Worm (Caenorhabditis elegans) whole organism, L4 larva: ENCODE results near the gene C24B9.3.

ENCODE experiments used
- F26F4.8 ChIP-seq: fragments of 200-800 bp; sonication (Bioruptor generic); conservative IDR thresholded peaks from 2 replicates; pipeline ENCODE4 v1.3.6; 2022; ENCODE audit warnings: missing genetic modification characterization, missing compliant biosample characterization
- F44E2.7 ChIP-seq: fragments of 200-800 bp; sonication (Bioruptor generic); IDR thresholded peaks from 2 replicates; pipeline ENCODE4 v2.1.2; 2022; ENCODE audit warnings: missing genetic modification characterization, missing compliant biosample characterization
- F49E8.2 ChIP-seq: sonication (generic microtip); optimal IDR thresholded peaks from 2 replicates; lab custom pipeline; 2016; ENCODE audit warnings: missing compliant biosample characterization, mild to moderate bottlenecking, missing genetic modification characterization, borderline replicate concordance
- R02D3.7 ChIP-seq: fragments of 150-350 bp; sonication (generic microtip); optimal IDR thresholded peaks from 3 replicates; lab custom pipeline; 2014; ENCODE audit warnings: missing biosample characterization, missing genetic modification characterization
- Y105C5A.15 ChIP-seq: fragments of 200-800 bp; sonication (Bioruptor generic); IDR thresholded peaks from 2 replicates; pipeline ENCODE4 v1.3.6; 2022; ENCODE audit warnings: missing genetic modification characterization, missing compliant biosample characterization
- Y48G9A.11 ChIP-seq: fragments of 200-800 bp; sonication (Bioruptor generic); IDR thresholded peaks from 2 replicates; pipeline ENCODE4 v1.3.6; 2022; ENCODE audit warnings: missing genetic modification reagents, missing genetic modification characterization, missing compliant biosample characterization
- ZK337.2 ChIP-seq: fragments of 200-800 bp; sonication (Bioruptor generic); IDR thresholded peaks from 2 replicates; pipeline ENCODE4 v1.3.6; 2022; ENCODE audit warnings: missing genetic modification reagents, missing genetic modification characterization, missing compliant biosample characterization
- aha-1 ChIP-seq: fragments of 150-350 bp; peaks from one replicate; lab custom pipeline; 2014; ENCODE audit warnings: missing biosample characterization, missing genetic modification characterization
- ceh-20 ChIP-seq: fragments of 200-800 bp; sonication (Bioruptor generic); IDR thresholded peaks from 2 replicates; pipeline ENCODE4 v1.3.6; 2022; ENCODE audit warnings: missing genetic modification reagents, missing genetic modification characterization, missing compliant biosample characterization
- ceh-82 ChIP-seq: sonication (generic microtip); optimal IDR thresholded peaks from 2 replicates; lab custom pipeline; 2017; ENCODE audit warnings: missing biosample characterization, missing genetic modification characterization
- daf-12 ChIP-seq: fragments of 150-350 bp; optimal IDR thresholded peaks from 2 replicates; lab custom pipeline; 2014; ENCODE audit warnings: missing biosample characterization, missing genetic modification reagents, missing genetic modification characterization
- daf-16 ChIP-seq, 3 experiments: sonication (generic microtip); optimal IDR thresholded peaks; 2 replicates each; lab custom pipeline; 2016 to 2017; ENCODE audit warnings: missing genetic modification characterization in 3 of 3, missing genetic modification reagents in 3 of 3, mild to moderate bottlenecking in 2 of 3, missing compliant biosample characterization in 2 of 3, missing biosample characterization in 1 of 3, moderate library complexity in 1 of 3
- daf-19 ChIP-seq: fragments of 200-800 bp; sonication (Bioruptor generic); conservative IDR thresholded peaks from 2 replicates; pipeline ENCODE4 v1.3.6; 2022; ENCODE audit warnings: missing genetic modification characterization, missing compliant biosample characterization
- dmd-6 ChIP-seq: fragments of 200-800 bp; sonication (Bioruptor generic); IDR thresholded peaks from 2 replicates; pipeline ENCODE4 v1.3.6; 2022; ENCODE audit warnings: missing genetic modification reagents, missing genetic modification characterization, missing compliant biosample characterization
- dmd-8 ChIP-seq: fragments of 200-800 bp; sonication (Bioruptor generic); IDR thresholded peaks from 2 replicates; pipeline ENCODE4 v1.3.6; 2022; ENCODE audit warnings: missing genetic modification characterization, missing compliant biosample characterization
- dpl-1 ChIP-seq: fragments of 150-350 bp; optimal IDR thresholded peaks from 2 replicates; lab custom pipeline; 2014; ENCODE audit warnings: missing biosample characterization, missing genetic modification reagents, missing genetic modification characterization
- duxl-1 ChIP-seq: sonication (generic microtip); optimal IDR thresholded peaks from 2 replicates; lab custom pipeline; 2016; ENCODE audit warnings: mild to moderate bottlenecking, missing genetic modification characterization, moderate library complexity, missing compliant biosample characterization; ENCODE audit not compliant: poor library complexity
- dve-1 ChIP-seq: sonication (generic microtip); optimal IDR thresholded peaks from 2 replicates; lab custom pipeline; 2017; ENCODE audit warnings: antibody characterized with exemption, mild to moderate bottlenecking, missing genetic modification characterization, missing compliant biosample characterization; ENCODE audit not compliant: insufficient read depth
- hlh-11 ChIP-seq: fragments of 200-800 bp; sonication (Bioruptor generic); optimal IDR thresholded peaks from 2 replicates; lab custom pipeline; 2018; ENCODE audit warnings: mild to moderate bottlenecking, missing genetic modification characterization, missing compliant biosample characterization
- hlh-30 ChIP-seq: sonication (generic microtip); optimal IDR thresholded peaks from 2 replicates; lab custom pipeline; 2017; ENCODE audit warnings: antibody characterized with exemption, mild to moderate bottlenecking, missing genetic modification characterization, missing compliant biosample characterization; ENCODE audit not compliant: insufficient read depth
- hmg-1.1 ChIP-seq: fragments of 200-800 bp; sonication (Bioruptor generic); IDR thresholded peaks from 2 replicates; pipeline ENCODE4 v1.3.6; 2022; ENCODE audit warnings: missing genetic modification reagents, missing genetic modification characterization, missing compliant biosample characterization
- lin-13 ChIP-seq: fragments of 150-350 bp; optimal IDR thresholded peaks from 2 replicates; lab custom pipeline; 2014; ENCODE audit warnings: missing biosample characterization, missing genetic modification reagents, missing genetic modification characterization
- madf-5 ChIP-seq, 2 experiments: fragments of 200-800 bp; sonication (Bioruptor generic); IDR thresholded peaks; 2 replicates each; pipeline ENCODE4 v1.3.6; 2022; ENCODE audit warnings: missing compliant biosample characterization in 2 of 2, missing genetic modification characterization in 2 of 2
- madf-9 ChIP-seq: fragments of 200-800 bp; sonication (Bioruptor generic); conservative IDR thresholded peaks from 2 replicates; pipeline ENCODE4 v1.3.6; 2022; ENCODE audit warnings: missing genetic modification reagents, missing genetic modification characterization, missing compliant biosample characterization
- mes-2 ChIP-seq: sonication (generic microtip); optimal IDR thresholded peaks from 2 replicates; lab custom pipeline; 2016; ENCODE audit warnings: missing genotype, mild to moderate bottlenecking, missing genetic modification characterization, missing compliant biosample characterization; ENCODE audit not compliant: poor library complexity, severe bottlenecking
- mxl-2 ChIP-seq: fragments of 200-800 bp; sonication (Bioruptor generic); conservative IDR thresholded peaks from 2 replicates; pipeline ENCODE4 v1.3.6; 2022; ENCODE audit warnings: missing genetic modification reagents, missing genetic modification characterization, missing compliant biosample characterization
- mxl-3 ChIP-seq: fragments of 200-800 bp; sonication (Bioruptor generic); optimal IDR thresholded peaks from 2 replicates; lab custom pipeline; 2018; ENCODE audit warnings: mild to moderate bottlenecking, missing genetic modification characterization, missing compliant biosample characterization
- nhr-10 ChIP-seq: fragments of 150-350 bp; optimal IDR thresholded peaks from 2 replicates; lab custom pipeline; 2014; ENCODE audit warnings: missing biosample characterization, missing genetic modification characterization
- nhr-111 ChIP-seq: fragments of 200-800 bp; sonication (Bioruptor generic); optimal IDR thresholded peaks from 2 replicates; lab custom pipeline; 2018; ENCODE audit warnings: mild to moderate bottlenecking, missing genetic modification characterization, missing compliant biosample characterization
- nhr-237 ChIP-seq: sonication (generic microtip); optimal IDR thresholded peaks from 2 replicates; lab custom pipeline; 2017; ENCODE audit warnings: missing biosample characterization, missing genetic modification characterization
- nhr-42 ChIP-seq: fragments of 200-800 bp; sonication (Bioruptor generic); IDR thresholded peaks from 2 replicates; pipeline ENCODE4 v1.3.6; 2022; ENCODE audit warnings: missing genetic modification characterization, missing compliant biosample characterization
- nhr-6 ChIP-seq: fragments of 150-350 bp; optimal IDR thresholded peaks from 2 replicates; lab custom pipeline; 2014; ENCODE audit warnings: missing biosample characterization, missing genetic modification characterization
- nhr-77 ChIP-seq: fragments of 150-350 bp; optimal IDR thresholded peaks from 2 replicates; lab custom pipeline; 2014; ENCODE audit warnings: missing biosample characterization, missing genetic modification characterization
- pqm-1 ChIP-seq: sonication (generic microtip); optimal IDR thresholded peaks from 2 replicates; lab custom pipeline; 2017; ENCODE audit warnings: missing biosample characterization, missing genetic modification characterization
- skn-1 ChIP-seq: fragments of 150-350 bp; optimal IDR thresholded peaks from 2 replicates; lab custom pipeline; 2014; ENCODE audit warnings: missing biosample characterization, missing genetic modification characterization
- tra-1 ChIP-seq: fragments of 200-800 bp; sonication (Bioruptor generic); IDR thresholded peaks from 2 replicates; pipeline ENCODE4 v1.3.6; 2022; ENCODE audit warnings: missing genetic modification reagents, missing genetic modification characterization, missing compliant biosample characterization
- zag-1 ChIP-seq: fragments of 150-350 bp; optimal IDR thresholded peaks from 2 replicates; lab custom pipeline; 2014; ENCODE audit warnings: missing biosample characterization, missing genetic modification characterization
- zfp-2 ChIP-seq: sonication (generic microtip); optimal IDR thresholded peaks from 2 replicates; lab custom pipeline; 2016; ENCODE audit warnings: mild to moderate bottlenecking, missing genetic modification characterization, missing compliant biosample characterization
- zfp-3 ChIP-seq: fragments of 200-800 bp; sonication (Bioruptor generic); conservative IDR thresholded peaks from 2 replicates; pipeline ENCODE4 v1.3.6; 2022; ENCODE audit warnings: missing genetic modification reagents, missing genetic modification characterization, missing compliant biosample characterization
- ztf-11 ChIP-seq: fragments of 150-350 bp; optimal IDR thresholded peaks from 2 replicates; lab custom pipeline; 2014; ENCODE audit warnings: missing biosample characterization, missing genetic modification characterization
- ztf-7 ChIP-seq: fragments of 150-350 bp; optimal IDR thresholded peaks from 2 replicates; lab custom pipeline; 2014; ENCODE audit warnings: missing biosample characterization, missing genetic modification characterization

C24B9.3 gene

DNA sequence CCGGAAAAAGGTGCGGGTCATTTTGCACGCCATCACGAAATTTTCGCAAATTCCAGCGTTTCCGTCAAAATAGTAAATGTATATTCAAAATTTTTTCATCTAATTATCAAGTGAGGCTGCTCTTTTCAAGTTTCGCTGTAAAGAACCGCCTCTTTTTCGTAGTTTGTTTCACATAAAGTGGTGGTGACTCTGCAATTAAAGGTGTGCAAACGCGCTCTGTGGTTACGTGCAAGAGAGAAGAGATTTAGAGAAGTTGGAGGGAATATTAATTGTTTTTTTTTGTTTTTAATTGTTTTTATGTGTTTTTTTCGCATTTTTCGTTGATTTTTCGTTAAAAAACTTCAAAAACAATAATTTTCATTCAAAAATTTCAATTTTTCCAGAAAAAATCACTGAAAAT is 38.8 kb downstream of the C24B9.3 start, which contains the start of gene W02G9.3 (continued):
- TF ChIP-seq Y48G9A.11 (0 out of 2 replicates have a peak, but pooled peaks have one; percentile 31), mes-2 (tag; lab: Kevin White, UChicago) (peak; percentile 90), ztf-7 (tag; lab: Kevin White, UChicago) (no peak), F49E8.2 (tag; lab: Kevin White, UChicago) (peak; percentile 24), lin-13 (GFP tag; lab: Kevin White, UChicago) (peak; percentile 86), nhr-6 (tag; lab: Kevin White, UChicago) (peak; percentile 22), nhr-77 (peak; percentile 92), daf-16 (GFP tag; optimal IDR thresholded peaks at IDR 0.05; lab: Kevin White, UChicago) (no peak), daf-16 (tag; optimal IDR thresholded peaks at IDR 0.05; lab: Kevin White, UChicago) (peak; percentile 56), aha-1 (tag; lab: Kevin White, UChicago) (no peak), hmg-1.1 (GFP tag; lab: Robert Waterston, UW) (peak; percentile 36; the same call in 1 of the 2 replicates), hlh-11 (tag; lab: Kevin White, UChicago) (peak; percentile 3), ceh-20 (GFP tag; lab: Robert Waterston, UW) (no peak)

DNA sequence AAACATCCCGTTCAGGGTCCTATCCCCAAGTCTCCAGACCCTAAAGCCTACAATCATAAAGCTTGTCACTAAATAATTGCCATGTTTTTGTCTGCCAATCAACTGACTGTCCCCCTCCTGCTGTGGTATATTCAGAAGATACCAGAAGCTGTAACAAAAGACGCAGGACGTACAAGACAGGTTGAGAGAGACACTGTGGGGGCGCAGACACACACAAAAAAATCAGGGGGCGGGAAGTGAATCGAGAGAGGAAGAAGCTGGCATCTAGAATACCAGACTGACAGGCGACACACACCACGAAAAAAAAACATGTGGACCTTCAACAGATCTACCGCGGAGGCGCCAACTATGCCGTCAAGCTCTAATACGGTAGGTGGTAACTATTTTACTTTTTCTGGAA is 40.2 kb downstream of the C24B9.3 start, which contains the start of gene kel-8:
kel-8 (plus strand) TSS at position 301 of the 400 bp plus-strand sequence.
- TF ChIP-seq nhr-237 (tag; lab: Kevin White, UChicago) (no peak), pqm-1 (tag; lab: Kevin White, UChicago) (no peak), hlh-11 (tag; lab: Kevin White, UChicago) (peak; percentile 30), hlh-30 (peak; percentile 45), aha-1 (tag; lab: Kevin White, UChicago) (peak; percentile 37), nhr-42 (GFP tag; lab: Robert Waterston, UW) (no peak)

DNA sequence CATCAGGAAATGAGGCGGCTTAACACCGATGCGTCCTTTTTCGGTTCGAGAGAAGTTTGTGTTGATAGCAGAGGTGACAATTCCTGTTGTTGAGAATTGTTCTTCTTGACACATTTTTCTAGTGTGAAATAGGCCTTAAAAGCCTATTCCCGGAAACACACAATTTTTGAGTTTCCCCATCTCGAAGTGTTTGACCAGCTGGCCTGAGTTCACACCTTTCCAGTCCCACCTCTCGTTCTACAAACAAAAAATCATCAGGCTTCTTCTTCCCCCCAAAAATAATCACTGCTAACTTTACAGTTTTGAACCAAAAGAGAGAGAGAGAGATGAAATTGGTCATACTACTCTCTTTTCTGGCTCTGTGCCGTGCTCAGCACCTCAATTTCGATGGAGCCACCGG is 44.8 kb downstream of the C24B9.3 start, which contains the start of gene W02G9.4:
W02G9.4 (plus strand) TSS at position 301 of the 400 bp plus-strand sequence.
- no peak for TF ChIP-seq ceh-20 (GFP tag; lab: Robert Waterston, UW)
- TF ChIP-seq nhr-10 (tag; lab: Kevin White, UChicago): no peak
- no peak for TF ChIP-seq ztf-7 (tag; lab: Kevin White, UChicago)
- no peak for TF ChIP-seq Y105C5A.15 (GFP tag; lab: Robert Waterston, UW)
- no peak for TF ChIP-seq daf-12 (tag; lab: Kevin White, UChicago)
- TF ChIP-seq ZK337.2 (GFP tag; lab: Robert Waterston, UW): no peak
- TF ChIP-seq zfp-3: no peak

DNA sequence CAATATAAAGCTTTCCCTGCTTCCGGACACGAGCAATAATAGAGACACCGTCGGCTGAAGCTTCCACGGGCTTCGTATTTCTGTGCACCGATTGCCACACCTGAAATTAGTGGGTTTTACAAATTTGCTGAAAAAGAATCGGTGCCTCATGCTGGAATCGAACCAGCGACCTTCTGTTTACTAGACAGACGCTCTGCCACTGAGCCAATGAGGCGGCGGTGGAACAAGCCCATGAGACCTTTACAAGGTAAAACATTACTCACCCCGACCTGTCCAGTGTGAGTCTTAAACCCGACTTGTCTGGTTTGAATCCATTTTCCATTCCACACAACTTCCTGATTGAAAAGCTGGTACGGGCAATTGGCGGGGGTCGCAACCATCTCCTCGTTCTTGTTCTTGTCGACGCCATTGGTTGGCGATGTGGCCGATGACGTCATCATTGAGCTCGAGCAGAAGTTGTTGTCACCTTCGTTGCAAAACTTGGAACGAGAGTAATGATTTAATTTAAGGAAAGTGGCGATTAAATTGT is 46.8 kb downstream of the C24B9.3 start, which contains the start of gene ndx-2:
ndx-2 (minus strand) TSS at position 479 of the 529 bp plus-strand sequence.
- peak in 1 of 2 experiments; percentile 57 for TF ChIP-seq daf-16 (GFP tag; optimal IDR thresholded peaks at IDR 0.05; lab: Kevin White, UChicago)
- peak; percentile 90 for TF ChIP-seq daf-16 (tag; optimal IDR thresholded peaks at IDR 0.05; lab: Kevin White, UChicago)
- TF ChIP-seq hlh-30: peak; percentile 6
- TF ChIP-seq ztf-11 (tag; lab: Kevin White, UChicago): no peak
- TF ChIP-seq nhr-111: peak; percentile 82
- 0 out of 2 replicates have a peak, but pooled peaks have one; percentile 20 for TF ChIP-seq mxl-2 (GFP tag; lab: Robert Waterston, UW)
- TF ChIP-seq mes-2 (tag; lab: Kevin White, UChicago): peak; percentile 70
- no peak for TF ChIP-seq zag-1 (tag; lab: Kevin White, UChicago)
- TF ChIP-seq ztf-7 (tag; lab: Kevin White, UChicago): no peak
- peak; percentile 90 for TF ChIP-seq F26F4.8 (GFP tag; lab: Robert Waterston, UW)
- TF ChIP-seq madf-5 (GFP tag; IDR thresholded peaks at IDR 0.05; lab: Robert Waterston, UW): peak; percentile 51 to 83; a peak in 3 of 4 replicates
- TF ChIP-seq zfp-2 (tag; lab: Kevin White, UChicago): no peak
- TF ChIP-seq madf-9 (GFP tag; lab: Robert Waterston, UW): peak; percentile 43; the same call in 1 of the 2 replicates
- TF ChIP-seq daf-19: no peak
- no peak for TF ChIP-seq duxl-1
- no peak for TF ChIP-seq R02D3.7 (tag; lab: Kevin White, UChicago)
- no peak for TF ChIP-seq ceh-82 (tag; lab: Kevin White, UChicago)
- TF ChIP-seq dve-1 (tag; lab: Kevin White, UChicago): peak; percentile 10
- no peak for TF ChIP-seq skn-1 (tag; lab: Kevin White, UChicago)
- TF ChIP-seq dmd-8 (GFP tag; lab: Robert Waterston, UW): peak; percentile 79; the same call in 1 of the 2 replicates
- TF ChIP-seq F44E2.7 (GFP tag; lab: Robert Waterston, UW): peak; percentile 69; the same call in 1 of the 2 replicates
- TF ChIP-seq mxl-3 (GFP tag; lab: Kevin White, UChicago): peak; percentile 17
- peak; percentile 45; the same call in 1 of the 2 replicates for TF ChIP-seq tra-1 (GFP tag; lab: Robert Waterston, UW)
- TF ChIP-seq lin-13 (GFP tag; lab: Kevin White, UChicago): peak; percentile 78
- no peak for TF ChIP-seq nhr-10 (tag; lab: Kevin White, UChicago)
- TF ChIP-seq dmd-6: peak; percentile 57
- no peak for TF ChIP-seq dpl-1 (GFP tag; lab: Kevin White, UChicago)
- no peak for TF ChIP-seq nhr-237 (tag; lab: Kevin White, UChicago)
- TF ChIP-seq aha-1 (tag; lab: Kevin White, UChicago): no peak
- 0 out of 2 replicates have a peak, but pooled peaks have one; percentile 29 for TF ChIP-seq nhr-42 (GFP tag; lab: Robert Waterston, UW)
